Worm (Caenorhabditis elegans) whole organism, early embryonic: ENCODE results near the gene F40G12.5.

ENCODE experiments used
- B0310.2 ChIP-seq: sonication (generic microtip); optimal IDR thresholded peaks from 2 replicates; lab custom pipeline; 2016; ENCODE audit warnings: mild to moderate bottlenecking, missing genetic modification characterization, missing compliant biosample characterization
- F13C5.2 ChIP-seq: sonication (generic microtip); optimal IDR thresholded peaks from 2 replicates; lab custom pipeline; 2017; ENCODE audit warnings: mild to moderate bottlenecking, missing genetic modification characterization, inconsistent platforms, missing compliant biosample characterization
- aly-1 ChIP-seq: sonication (generic microtip); optimal IDR thresholded peaks from 2 replicates; lab custom pipeline; 2016; ENCODE audit warnings: missing genetic modification characterization, missing compliant biosample characterization
- ama-1 ChIP-seq: fragments of 150-350 bp; optimal IDR thresholded peaks from 2 replicates; lab custom pipeline; 2014
- ceh-13 ChIP-seq: fragments of 200-800 bp; sonication (Bioruptor generic); optimal IDR thresholded peaks from 2 replicates; lab custom pipeline; 2018; ENCODE audit warnings: mild to moderate bottlenecking, missing genetic modification characterization, missing compliant biosample characterization
- ceh-36 ChIP-seq: sonication (generic microtip); optimal IDR thresholded peaks from 2 replicates; lab custom pipeline; 2016; ENCODE audit warnings: missing genetic modification characterization, inconsistent platforms, missing compliant biosample characterization
- ets-7 ChIP-seq: sonication (generic microtip); optimal IDR thresholded peaks from 2 replicates; lab custom pipeline; 2016; ENCODE audit warnings: missing genotype, missing genetic modification characterization, missing compliant biosample characterization
- flt-1 ChIP-seq: fragments of 200-800 bp; sonication (Bioruptor generic); IDR thresholded peaks from 2 replicates; pipeline ENCODE4 v1.3.6; 2022; ENCODE audit warnings: missing genetic modification characterization, missing compliant biosample characterization
- hmbx-1 ChIP-seq: sonication (generic microtip); optimal IDR thresholded peaks from 2 replicates; lab custom pipeline; 2016; ENCODE audit warnings: mild to moderate bottlenecking, missing genetic modification characterization, missing compliant biosample characterization
- hmg-4 ChIP-seq: fragments of 200-800 bp; sonication (Bioruptor generic); optimal IDR thresholded peaks from 2 replicates; lab custom pipeline; 2018; ENCODE audit warnings: mild to moderate bottlenecking, missing genetic modification characterization, missing compliant biosample characterization
- hnd-1 ChIP-seq: sonication (generic microtip); optimal IDR thresholded peaks from 2 replicates; lab custom pipeline; 2016; ENCODE audit warnings: missing genetic modification characterization, missing compliant biosample characterization
- pes-1 ChIP-seq: fragments of 200-800 bp; sonication (Bioruptor generic); IDR thresholded peaks from 2 replicates; pipeline ENCODE4 v1.3.6; 2022; ENCODE audit warnings: missing genetic modification reagents, missing genetic modification characterization, missing compliant biosample characterization
- scrt-1 ChIP-seq: fragments of 200-800 bp; sonication (Bioruptor generic); IDR thresholded peaks from 2 replicates; pipeline ENCODE4 v1.3.6; 2022; ENCODE audit warnings: missing genetic modification characterization, missing compliant biosample characterization
- sea-1 ChIP-seq: fragments of 200-800 bp; sonication (Bioruptor generic); conservative IDR thresholded peaks from 2 replicates; pipeline ENCODE4 v1.3.6; 2022; ENCODE audit warnings: missing genetic modification characterization, missing compliant biosample characterization
- tbx-11 ChIP-seq: fragments of 200-800 bp; sonication (Bioruptor generic); IDR thresholded peaks from 2 replicates; pipeline ENCODE4 v1.3.6; 2022; ENCODE audit warnings: missing genetic modification characterization, missing compliant biosample characterization
- tbx-37 ChIP-seq: fragments of 200-800 bp; sonication (Bioruptor generic); conservative IDR thresholded peaks from 2 replicates; pipeline ENCODE4 v1.3.6; 2022; ENCODE audit warnings: missing genetic modification reagents, missing genetic modification characterization, missing compliant biosample characterization
- tra-4 ChIP-seq: sonication (generic microtip); optimal IDR thresholded peaks from 2 replicates; lab custom pipeline; 2017; ENCODE audit warnings: missing genetic modification characterization, missing compliant biosample characterization

Gene F40G12.5

DNA sequence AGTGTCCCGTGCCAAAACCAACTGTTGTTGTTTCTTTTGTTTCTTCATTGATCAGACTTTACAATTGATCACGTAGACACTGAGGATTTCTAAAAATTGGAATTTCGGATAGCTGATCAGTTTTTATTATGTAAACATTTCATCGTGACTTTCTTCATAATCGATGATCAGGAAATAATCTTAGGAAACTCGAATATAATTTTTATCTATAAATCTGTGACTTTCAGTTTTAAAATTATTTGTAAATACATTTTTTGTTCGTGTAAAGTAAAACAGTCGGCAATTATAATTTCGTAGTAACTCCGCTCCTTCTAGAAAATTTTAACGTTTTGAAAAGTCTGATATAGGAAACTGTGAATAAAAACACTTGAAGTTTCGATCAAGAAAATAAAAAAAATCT, at the start of gene F40G12.5:
Gene F40G12.5 (minus strand): TSS at position 101 of the 400 bp plus-strand sequence.
- TF ChIP-seq flt-1 (GFP tag; lab: Robert Waterston, UW) (no peak), hmg-4 (GFP tag; lab: Kevin White, UChicago) (no peak), aly-1 (tag; lab: Kevin White, UChicago) (no peak), ceh-13 (GFP tag; lab: Kevin White, UChicago) (no peak), hmbx-1 (no peak)

DNA sequence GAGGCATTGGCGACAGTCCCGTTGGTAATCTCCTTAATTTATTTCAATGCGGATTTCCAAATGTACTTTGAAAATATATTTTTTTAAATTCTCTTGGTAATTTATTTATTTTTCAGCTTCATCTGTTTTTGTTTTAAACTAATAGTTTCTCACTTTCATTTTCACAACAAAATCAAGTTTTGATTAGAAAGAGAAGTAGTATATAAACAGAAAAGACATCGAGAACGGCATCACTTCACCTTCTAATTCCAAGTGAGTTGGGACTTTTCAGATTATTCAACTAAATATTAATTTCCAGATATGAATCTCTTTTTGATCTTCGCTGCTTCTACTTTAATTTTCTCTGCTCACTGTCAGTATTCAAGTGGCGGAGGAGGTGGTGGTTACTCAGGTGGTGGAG, 49.6 kb upstream of the F40G12.5 start, which contains the start of gene F47B8.14:
Gene F47B8.14 (plus strand): TSS at position 301 of the 400 bp plus-strand sequence.
- no peak for TF ChIP-seq hmbx-1
- TF ChIP-seq flt-1 (GFP tag; lab: Robert Waterston, UW) = no peak
- no peak for TF ChIP-seq hnd-1 (tag; lab: Kevin White, UChicago)
- TF ChIP-seq ceh-13 (GFP tag; lab: Kevin White, UChicago) = no peak
- no peak for TF ChIP-seq F13C5.2 (tag; lab: Kevin White, UChicago)
- TF ChIP-seq pes-1 (GFP tag; lab: Robert Waterston, UW) = no peak
- no peak for TF ChIP-seq B0310.2 (tag; lab: Kevin White, UChicago)
- TF ChIP-seq tbx-11 (GFP tag; lab: Robert Waterston, UW) = no peak
- TF ChIP-seq ets-7 = no peak
- no peak for TF ChIP-seq tbx-37 (GFP tag; lab: Robert Waterston, UW)
- no peak for TF ChIP-seq aly-1 (tag; lab: Kevin White, UChicago)
- TF ChIP-seq ceh-36 (tag; lab: Kevin White, UChicago) = no peak
- no peak for TF ChIP-seq hmg-4 (GFP tag; lab: Kevin White, UChicago)
- no peak for TF ChIP-seq scrt-1 (GFP tag; lab: Robert Waterston, UW)

DNA sequence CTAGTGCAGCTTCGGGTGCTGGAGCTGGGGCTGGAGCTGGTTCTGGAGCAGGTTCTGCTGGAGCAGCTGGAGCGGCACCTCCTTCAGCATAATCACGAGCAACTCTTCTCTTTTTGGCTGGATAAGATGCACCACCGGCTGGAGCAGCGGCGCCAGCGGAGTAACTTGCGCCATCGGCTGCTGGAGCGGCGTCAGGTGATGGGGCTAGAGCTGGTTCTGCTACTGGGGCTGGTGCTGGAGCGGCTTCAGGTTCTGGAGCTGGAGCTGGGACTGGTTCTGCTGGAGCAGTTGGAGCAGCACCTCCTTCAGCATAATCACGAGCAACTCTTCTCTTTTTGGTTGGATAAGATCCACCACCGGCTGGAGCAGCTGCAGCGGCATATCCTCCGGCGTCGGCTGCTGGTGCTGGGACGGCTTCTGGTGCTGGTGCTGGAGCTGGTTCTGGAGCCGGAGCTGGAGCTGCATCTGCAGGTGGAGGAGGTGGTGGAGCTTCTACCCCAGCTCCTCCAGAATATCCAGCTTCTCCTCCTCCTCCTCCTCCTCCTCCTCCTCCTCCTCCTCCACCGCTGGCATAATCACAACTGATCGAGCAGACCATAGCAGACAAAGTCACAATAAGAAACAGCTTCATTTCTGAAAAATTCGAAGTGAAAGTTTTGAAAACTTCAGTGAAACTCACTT, 48.6 kb upstream of the F40G12.5 start, which contains the start of gene F47B8.13:
Gene F47B8.13 (minus strand): TSS at position 631 of the 681 bp plus-strand sequence.
- TF ChIP-seq ceh-36 (tag; lab: Kevin White, UChicago) (no peak), pes-1 (GFP tag; lab: Robert Waterston, UW) (no peak), aly-1 (tag; lab: Kevin White, UChicago) (peak; percentile 55), ets-7 (no peak)

DNA sequence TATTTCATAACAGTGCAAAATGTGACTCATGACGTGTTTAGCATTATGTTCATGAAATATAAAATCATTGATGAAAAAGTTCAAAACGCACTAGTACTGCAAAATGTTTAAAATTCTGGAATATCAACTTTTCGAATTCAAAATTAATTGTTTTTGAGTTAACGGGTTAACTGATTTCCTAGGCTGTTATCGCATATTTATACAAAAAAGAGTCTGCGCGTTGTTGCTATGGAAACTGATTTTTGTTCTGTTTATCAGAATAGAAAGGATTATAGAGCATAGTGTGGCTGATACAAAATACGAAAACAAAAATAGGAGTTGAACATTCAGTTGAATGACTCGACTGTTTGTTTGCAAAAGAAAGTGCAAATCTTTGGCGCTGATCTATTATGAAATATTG, 47.0 kb upstream of the F40G12.5 start:
- TF ChIP-seq pes-1 (GFP tag; lab: Robert Waterston, UW) (no peak), ets-7 (no peak), sea-1 (no peak), aly-1 (tag; lab: Kevin White, UChicago) (no peak), ceh-36 (tag; lab: Kevin White, UChicago) (no peak), hmg-4 (GFP tag; lab: Kevin White, UChicago) (no peak), flt-1 (GFP tag; lab: Robert Waterston, UW) (no peak), tra-4 (tag; lab: Kevin White, UChicago) (no peak), hmbx-1 (no peak), tbx-11 (GFP tag; lab: Robert Waterston, UW) (no peak), B0310.2 (tag; lab: Kevin White, UChicago) (no peak)

DNA sequence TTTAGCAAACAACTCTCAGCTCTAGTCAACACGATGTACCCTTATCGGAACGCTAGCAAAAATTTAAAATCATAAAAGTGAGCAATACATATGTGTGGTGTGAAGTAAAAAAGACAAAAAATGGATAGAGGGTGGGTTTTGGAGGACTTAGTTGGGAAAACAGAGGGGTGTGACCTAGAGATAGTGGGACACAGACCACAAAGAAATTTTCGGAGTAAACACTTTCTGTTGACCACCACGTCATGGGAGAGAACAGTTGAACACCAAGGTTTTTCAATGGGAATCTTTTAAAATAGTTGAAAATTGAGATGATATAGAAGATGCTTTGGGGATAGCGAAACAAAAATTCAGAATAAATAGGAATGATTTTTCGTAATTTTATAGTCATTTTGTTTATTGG, 46.6 kb upstream of the F40G12.5 start:
- TF ChIP-seq ceh-13 (GFP tag; lab: Kevin White, UChicago) (no peak), hmg-4 (GFP tag; lab: Kevin White, UChicago) (no peak), F13C5.2 (tag; lab: Kevin White, UChicago) (no peak), ama-1 (lab: Kevin White, UChicago) (no peak), aly-1 (tag; lab: Kevin White, UChicago) (no peak), hmbx-1 (no peak), scrt-1 (GFP tag; lab: Robert Waterston, UW) (no peak), B0310.2 (tag; lab: Kevin White, UChicago) (no peak), hnd-1 (tag; lab: Kevin White, UChicago) (no peak), ceh-36 (tag; lab: Kevin White, UChicago) (no peak), tbx-11 (GFP tag; lab: Robert Waterston, UW) (no peak), flt-1 (GFP tag; lab: Robert Waterston, UW) (no peak), sea-1 (no peak), tbx-37 (GFP tag; lab: Robert Waterston, UW) (no peak), pes-1 (GFP tag; lab: Robert Waterston, UW) (no peak), tra-4 (tag; lab: Kevin White, UChicago) (no peak)

DNA sequence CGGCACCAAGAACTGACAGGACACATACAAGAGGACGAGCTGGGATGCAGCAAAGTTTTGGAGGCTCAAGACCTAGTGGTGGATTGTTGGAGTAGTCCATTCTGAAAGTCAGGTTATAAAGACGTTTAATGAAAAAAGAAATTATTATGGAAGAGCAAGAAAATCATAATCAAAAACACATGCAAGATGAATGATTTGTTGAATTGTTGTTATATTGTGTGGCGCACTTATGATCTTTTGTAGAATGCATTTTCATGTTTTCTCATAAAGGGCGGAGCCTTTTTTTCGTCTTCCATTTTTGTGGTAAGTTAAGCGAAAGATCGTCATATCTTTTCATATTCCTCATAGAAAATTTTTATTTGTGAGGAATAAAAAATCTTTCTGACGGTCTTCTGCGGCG, 45.9 kb upstream of the F40G12.5 start, which contains the start of gene F47B8.2:
Gene F47B8.2 (minus strand): TSS at position 101 of the 400 bp plus-strand sequence.
- TF ChIP-seq F13C5.2 (tag; lab: Kevin White, UChicago) (no peak), ceh-13 (GFP tag; lab: Kevin White, UChicago) (no peak), ceh-36 (tag; lab: Kevin White, UChicago) (no peak), hmbx-1 (no peak), ets-7 (no peak), B0310.2 (tag; lab: Kevin White, UChicago) (no peak), ama-1 (lab: Kevin White, UChicago) (no peak), flt-1 (GFP tag; lab: Robert Waterston, UW) (no peak), sea-1 (no peak), hmg-4 (GFP tag; lab: Kevin White, UChicago) (no peak), pes-1 (GFP tag; lab: Robert Waterston, UW) (no peak)

DNA sequence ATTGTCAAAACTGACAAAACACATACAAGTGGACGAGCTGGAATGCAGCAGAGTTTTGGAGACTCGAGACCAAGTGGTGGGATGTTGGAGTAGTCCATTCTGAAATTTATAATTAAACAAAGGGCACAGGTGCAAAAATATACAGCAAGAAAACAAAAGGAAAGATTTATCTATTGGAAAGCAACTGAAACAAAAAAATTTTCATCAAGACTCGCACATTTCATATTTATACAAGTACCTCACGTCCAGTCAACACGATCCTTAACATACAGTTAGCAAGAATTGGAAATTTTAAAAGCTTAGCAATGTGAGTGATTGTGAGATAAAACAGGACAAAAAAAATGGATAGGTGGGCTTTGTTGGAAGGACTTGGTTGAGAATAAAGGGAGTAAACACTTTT, 43.6 kb upstream of the F40G12.5 start, which contains the start of gene F47B8.1:
Gene F47B8.1 (minus strand): TSS at position 101 of the 400 bp plus-strand sequence.
- TF ChIP-seq sea-1 (no peak), aly-1 (tag; lab: Kevin White, UChicago) (no peak), B0310.2 (tag; lab: Kevin White, UChicago) (no peak), tbx-37 (GFP tag; lab: Robert Waterston, UW) (no peak), hmg-4 (GFP tag; lab: Kevin White, UChicago) (no peak), hnd-1 (tag; lab: Kevin White, UChicago) (no peak), hmbx-1 (no peak), ceh-36 (tag; lab: Kevin White, UChicago) (no peak)
